Worm (Caenorhabditis elegans) whole organism, L4 larva: ENCODE measurements around the gene H35N09.2.
A peak's percentile ranks its signal among the peaks of the same experiment; 100 is the strongest.

Experiments used
- F26F4.8 ChIP-seq: fragments of 200-800 bp; sonication (Bioruptor generic); conservative IDR thresholded peaks from 2 replicates; pipeline ENCODE4 v1.3.6; 2022; ENCODE audit warnings: missing genetic modification characterization, missing compliant biosample characterization
- F37D6.2 ChIP-seq: sonication (generic microtip); optimal IDR thresholded peaks from 2 replicates; lab custom pipeline; 2016; ENCODE audit warnings: mild to moderate bottlenecking, missing genetic modification characterization, missing compliant biosample characterization
- F49E8.2 ChIP-seq: sonication (generic microtip); optimal IDR thresholded peaks from 2 replicates; lab custom pipeline; 2016; ENCODE audit warnings: missing compliant biosample characterization, mild to moderate bottlenecking, missing genetic modification characterization, borderline replicate concordance
- T20F7.1 ChIP-seq: fragments of 200-800 bp; sonication (Bioruptor generic); optimal IDR thresholded peaks from 2 replicates; lab custom pipeline; 2018; ENCODE audit warnings: mild to moderate bottlenecking, missing genetic modification characterization, missing compliant biosample characterization
- Y105C5A.15 ChIP-seq: fragments of 200-800 bp; sonication (Bioruptor generic); IDR thresholded peaks from 2 replicates; pipeline ENCODE4 v1.3.6; 2022; ENCODE audit warnings: missing genetic modification characterization, missing compliant biosample characterization
- Y48G9A.11 ChIP-seq: fragments of 200-800 bp; sonication (Bioruptor generic); IDR thresholded peaks from 2 replicates; pipeline ENCODE4 v1.3.6; 2022; ENCODE audit warnings: missing genetic modification reagents, missing genetic modification characterization, missing compliant biosample characterization
- Y5F2A.4 ChIP-seq: fragments of 200-800 bp; sonication (Bioruptor generic); optimal IDR thresholded peaks from 2 replicates; lab custom pipeline; 2018; ENCODE audit warnings: mild to moderate bottlenecking, missing genetic modification characterization, missing compliant biosample characterization
- aha-1 ChIP-seq: fragments of 150-350 bp; peaks from one replicate; lab custom pipeline; 2014; ENCODE audit warnings: missing biosample characterization, missing genetic modification characterization
- ceh-32 ChIP-seq: sonication (generic microtip); optimal IDR thresholded peaks from 2 replicates; lab custom pipeline; 2016; ENCODE audit warnings: mild to moderate bottlenecking, missing genetic modification characterization, missing compliant biosample characterization; ENCODE audit not compliant: poor library complexity
- ceh-44 ChIP-seq: fragments of 200-800 bp; sonication (Bioruptor generic); IDR thresholded peaks from 2 replicates; pipeline ENCODE4 v1.3.6; 2022; ENCODE audit warnings: missing genetic modification reagents, missing genetic modification characterization, missing compliant biosample characterization
- ceh-82 ChIP-seq: sonication (generic microtip); optimal IDR thresholded peaks from 2 replicates; lab custom pipeline; 2017; ENCODE audit warnings: missing biosample characterization, missing genetic modification characterization
- ces-1 ChIP-seq: fragments of 150-350 bp; sonication (generic microtip); optimal IDR thresholded peaks from 4 replicates; lab custom pipeline; 2014; ENCODE audit warnings: missing biosample characterization, missing genetic modification reagents, missing genetic modification characterization
- daf-16 ChIP-seq, 3 experiments: sonication (generic microtip); optimal IDR thresholded peaks; 2 replicates each; lab custom pipeline; 2016 to 2017; ENCODE audit warnings: missing genetic modification characterization in 3 of 3, missing genetic modification reagents in 3 of 3, mild to moderate bottlenecking in 2 of 3, missing compliant biosample characterization in 2 of 3, missing biosample characterization in 1 of 3, moderate library complexity in 1 of 3
- daf-19 ChIP-seq: fragments of 200-800 bp; sonication (Bioruptor generic); conservative IDR thresholded peaks from 2 replicates; pipeline ENCODE4 v1.3.6; 2022; ENCODE audit warnings: missing genetic modification characterization, missing compliant biosample characterization
- dmd-8 ChIP-seq: fragments of 200-800 bp; sonication (Bioruptor generic); IDR thresholded peaks from 2 replicates; pipeline ENCODE4 v1.3.6; 2022; ENCODE audit warnings: missing genetic modification characterization, missing compliant biosample characterization
- dmd-9 ChIP-seq: fragments of 200-800 bp; sonication (Bioruptor generic); IDR thresholded peaks from 2 replicates; pipeline ENCODE4 v1.3.6; 2022; ENCODE audit warnings: missing genetic modification reagents, missing genetic modification characterization, missing compliant biosample characterization
- duxl-1 ChIP-seq: sonication (generic microtip); optimal IDR thresholded peaks from 2 replicates; lab custom pipeline; 2016; ENCODE audit warnings: mild to moderate bottlenecking, missing genetic modification characterization, moderate library complexity, missing compliant biosample characterization; ENCODE audit not compliant: poor library complexity
- dve-1 ChIP-seq: sonication (generic microtip); optimal IDR thresholded peaks from 2 replicates; lab custom pipeline; 2017; ENCODE audit warnings: antibody characterized with exemption, mild to moderate bottlenecking, missing genetic modification characterization, missing compliant biosample characterization; ENCODE audit not compliant: insufficient read depth
- egl-27 ChIP-seq: sonication (generic microtip); optimal IDR thresholded peaks from 3 replicates; lab custom pipeline; 2017; ENCODE audit warnings: missing biosample characterization, missing genetic modification reagents, missing genetic modification characterization
- egl-43 ChIP-seq: fragments of 200-800 bp; sonication (Bioruptor generic); IDR thresholded peaks from 2 replicates; pipeline ENCODE4 v1.3.6; 2022; ENCODE audit warnings: missing genetic modification reagents, missing genetic modification characterization, missing compliant biosample characterization
- hmg-1.1 ChIP-seq: fragments of 200-800 bp; sonication (Bioruptor generic); IDR thresholded peaks from 2 replicates; pipeline ENCODE4 v1.3.6; 2022; ENCODE audit warnings: missing genetic modification reagents, missing genetic modification characterization, missing compliant biosample characterization
- lin-1 ChIP-seq: fragments of 200-800 bp; sonication (Bioruptor generic); IDR thresholded peaks from 2 replicates; pipeline ENCODE4 v1.3.6; 2022; ENCODE audit warnings: missing genetic modification reagents, missing genetic modification characterization, missing compliant biosample characterization
- mdt-29 ChIP-seq: fragments of 200-800 bp; sonication (Bioruptor generic); IDR thresholded peaks from 2 replicates; pipeline ENCODE4 v1.3.6; 2022; ENCODE audit warnings: missing genetic modification reagents, missing genetic modification characterization, missing compliant biosample characterization
- mep-1 ChIP-seq: fragments of 150-350 bp; sonication (generic microtip); optimal IDR thresholded peaks from 3 replicates; lab custom pipeline; 2014; ENCODE audit warnings: missing biosample characterization, missing genetic modification characterization
- mes-2 ChIP-seq: sonication (generic microtip); optimal IDR thresholded peaks from 2 replicates; lab custom pipeline; 2016; ENCODE audit warnings: missing genotype, mild to moderate bottlenecking, missing genetic modification characterization, missing compliant biosample characterization; ENCODE audit not compliant: poor library complexity, severe bottlenecking
- mxl-3 ChIP-seq: fragments of 200-800 bp; sonication (Bioruptor generic); optimal IDR thresholded peaks from 2 replicates; lab custom pipeline; 2018; ENCODE audit warnings: mild to moderate bottlenecking, missing genetic modification characterization, missing compliant biosample characterization
- nhr-11 ChIP-seq: fragments of 150-350 bp; optimal IDR thresholded peaks from 2 replicates; lab custom pipeline; 2014; ENCODE audit warnings: missing biosample characterization, missing genetic modification characterization
- nhr-111 ChIP-seq: fragments of 200-800 bp; sonication (Bioruptor generic); optimal IDR thresholded peaks from 2 replicates; lab custom pipeline; 2018; ENCODE audit warnings: mild to moderate bottlenecking, missing genetic modification characterization, missing compliant biosample characterization
- nhr-42 ChIP-seq: fragments of 200-800 bp; sonication (Bioruptor generic); IDR thresholded peaks from 2 replicates; pipeline ENCODE4 v1.3.6; 2022; ENCODE audit warnings: missing genetic modification characterization, missing compliant biosample characterization
- nhr-48 ChIP-seq: sonication (generic microtip); optimal IDR thresholded peaks from 2 replicates; lab custom pipeline; 2016; ENCODE audit warnings: mild to moderate bottlenecking, missing genetic modification characterization, missing compliant biosample characterization
- nhr-77 ChIP-seq: fragments of 150-350 bp; optimal IDR thresholded peaks from 2 replicates; lab custom pipeline; 2014; ENCODE audit warnings: missing biosample characterization, missing genetic modification characterization
- php-3 ChIP-seq: fragments of 200-800 bp; sonication (Bioruptor generic); IDR thresholded peaks from 2 replicates; pipeline ENCODE4 v1.3.6; 2022; ENCODE audit warnings: missing genetic modification reagents, missing genetic modification characterization, missing compliant biosample characterization
- pqm-1 ChIP-seq: sonication (generic microtip); optimal IDR thresholded peaks from 2 replicates; lab custom pipeline; 2017; ENCODE audit warnings: missing biosample characterization, missing genetic modification characterization
- sdz-12 ChIP-seq: fragments of 200-800 bp; sonication (Bioruptor generic); optimal IDR thresholded peaks from 2 replicates; lab custom pipeline; 2018; ENCODE audit warnings: mild to moderate bottlenecking, missing genetic modification characterization, missing compliant biosample characterization
- snpc-1.2 ChIP-seq: fragments of 200-800 bp; sonication (Bioruptor generic); IDR thresholded peaks from 2 replicates; pipeline ENCODE4 v1.3.6; 2022; ENCODE audit warnings: missing genetic modification reagents, missing genetic modification characterization, missing compliant biosample characterization
- tag-97 ChIP-seq: fragments of 200-800 bp; sonication (Bioruptor generic); IDR thresholded peaks from 2 replicates; pipeline ENCODE4 v1.3.6; 2022; ENCODE audit warnings: missing genetic modification characterization, missing compliant biosample characterization
- unc-130 ChIP-seq: sonication (generic microtip); optimal IDR thresholded peaks from 2 replicates; lab custom pipeline; 2016; ENCODE audit warnings: missing genetic modification reagents, missing genetic modification characterization, missing compliant biosample characterization
- unc-62 ChIP-seq, 3 experiments: fragments of 150-350 bp in 1 of 3; sonication (generic microtip); optimal IDR thresholded peaks in 2 of 3; peaks in 1 of 3; 1 replicate in 1 of 3; 2 replicates in 2 of 3; lab custom pipeline; 2014 to 2017; ENCODE audit warnings: missing biosample characterization in 3 of 3, missing genetic modification characterization in 3 of 3, missing genetic modification reagents in 3 of 3, missing genotype in 1 of 3
- vab-7 ChIP-seq: fragments of 200-800 bp; sonication (Bioruptor generic); IDR thresholded peaks from 2 replicates; pipeline ENCODE4 v1.3.6; 2022; ENCODE audit warnings: missing genetic modification reagents, missing genetic modification characterization, missing compliant biosample characterization
- ztf-11 ChIP-seq: fragments of 150-350 bp; optimal IDR thresholded peaks from 2 replicates; lab custom pipeline; 2014; ENCODE audit warnings: missing biosample characterization, missing genetic modification characterization
- ztf-7 ChIP-seq: fragments of 150-350 bp; optimal IDR thresholded peaks from 2 replicates; lab custom pipeline; 2014; ENCODE audit warnings: missing biosample characterization, missing genetic modification characterization

H35N09.2 gene

ce11 chrX:8581447-8581846 lies 23.4 kb downstream of the H35N09.2 start, which contains the start of gene F18E9.8:
Gene F18E9.8, minus strand, starts transcription at chrX:8581547.
- TF ChIP-seq duxl-1 (tag; lab: Kevin White, UChicago) (no peak), lin-1 (GFP tag; lab: Robert Waterston, UW) (no peak), F26F4.8 (no peak), Y105C5A.15 (no peak), dve-1 (tag; lab: Kevin White, UChicago) (no peak), pqm-1 (tag; lab: Kevin White, UChicago) (no peak), F37D6.2 (tag; lab: Kevin White, UChicago) (no peak), unc-130 (GFP tag; lab: Kevin White, UChicago) (no peak), nhr-42 (GFP tag; lab: Robert Waterston, UW) (no peak), tag-97 (GFP tag; lab: Robert Waterston, UW) (no peak), F49E8.2 (tag; lab: Kevin White, UChicago) (no peak), ceh-32 (tag; lab: Kevin White, UChicago) (no peak), T20F7.1 (GFP tag; lab: Kevin White, UChicago) (no peak), dmd-9 (no peak)

ce11 chrX:8580217-8580616 lies 24.6 kb downstream of the H35N09.2 start, which contains the start of gene F18E9.4:
Gene F18E9.4, plus strand, starts transcription at chrX:8580517.
- TF ChIP-seq aha-1 (peak; percentile 22), daf-19 (GFP tag; lab: Robert Waterston, UW) (no peak)

ce11 chrX:8570997-8571517 lies 33.8 kb downstream of the H35N09.2 start, which contains the start of gene jmjd-3.1:
Gene jmjd-3.1, plus strand, starts transcription at chrX:8571047.
- TF ChIP-seq nhr-42 (GFP tag; lab: Robert Waterston, UW) (no peak), unc-62 (GFP tag; optimal IDR thresholded peaks at IDR 0.05 in 1 of 2; lab: Kevin White, UChicago) (peak in 1 of 2 experiments; percentile 69), unc-62 (tag; optimal IDR thresholded peaks at IDR 0.05; lab: Kevin White, UChicago) (no peak), ceh-44 (GFP tag; lab: Robert Waterston, UW) (no peak), nhr-11 (tag; lab: Kevin White, UChicago) (no peak)

ce11 chrX:8569159-8569558 lies 35.7 kb downstream of the H35N09.2 start:
- TF ChIP-seq nhr-48 (tag; lab: Kevin White, UChicago): no peak
- no peak for TF ChIP-seq mxl-3 (GFP tag; lab: Kevin White, UChicago)
- TF ChIP-seq aha-1: peak; percentile 79
- no peak for TF ChIP-seq sdz-12
- TF ChIP-seq egl-43 (GFP tag; lab: Robert Waterston, UW): 0 out of 2 replicates have a peak, but pooled peaks have one; percentile 46
- TF ChIP-seq mes-2 (tag; lab: Kevin White, UChicago): peak; percentile 47
- no peak for TF ChIP-seq Y48G9A.11 (GFP tag; lab: Robert Waterston, UW)
- TF ChIP-seq hmg-1.1 (GFP tag; lab: Robert Waterston, UW): peak; percentile 54; the same call in 1 of the 2 replicates
- TF ChIP-seq daf-16 (GFP tag; optimal IDR thresholded peaks at IDR 0.05; lab: Kevin White, UChicago): no peak
- TF ChIP-seq daf-16 (tag; optimal IDR thresholded peaks at IDR 0.05; lab: Kevin White, UChicago): no peak

- TF ChIP-seq ceh-82 (tag; lab: Kevin White, UChicago) (no peak), ztf-11 (tag; lab: Kevin White, UChicago) (no peak), ces-1 (GFP tag; lab: Kevin White, UChicago) (no peak), mes-2 (tag; lab: Kevin White, UChicago) (no peak), nhr-111 (GFP tag; lab: Kevin White, UChicago) (no peak), mxl-3 (GFP tag; lab: Kevin White, UChicago) (peak; percentile 51), nhr-77 (tag; lab: Kevin White, UChicago) (peak; percentile 18), egl-27 (no peak), dmd-8 (GFP tag; lab: Robert Waterston, UW) (no peak), ztf-7 (no peak), php-3 (GFP tag; lab: Robert Waterston, UW) (0 out of 2 replicates have a peak, but pooled peaks have one; percentile 17), snpc-1.2 (no peak), vab-7 (GFP tag; lab: Robert Waterston, UW) (no peak), mep-1 (no peak), pqm-1 (tag; lab: Kevin White, UChicago) (peak; percentile 65), Y5F2A.4 (GFP tag; lab: Kevin White, UChicago) (no peak), mdt-29 (GFP tag; lab: Robert Waterston, UW) (no peak), daf-16 (GFP tag; optimal IDR thresholded peaks at IDR 0.05; lab: Kevin White, UChicago) (no peak), daf-16 (tag; optimal IDR thresholded peaks at IDR 0.05; lab: Kevin White, UChicago) (peak; percentile 60)
Observed at ce11 chrX:8568423-8568903, 36.4 kb downstream of the H35N09.2 start.
